Worm (Caenorhabditis elegans) whole organism, midembryonic: ENCODE measurements around the gene M04B2.4.
A peak's percentile ranks its signal among the peaks of the same experiment; 100 is the strongest.

Experiments
- T22C8.4 ChIP-seq: fragments of 200-800 bp; sonication (Bioruptor generic); IDR thresholded peaks from 2 replicates; pipeline ENCODE4 v1.3.6; 2022; ENCODE audit warnings: missing genetic modification characterization, missing compliant biosample characterization
- cog-1 ChIP-seq: sonication (generic microtip); optimal IDR thresholded peaks from 2 replicates; lab custom pipeline; 2016; ENCODE audit warnings: missing genetic modification characterization, missing compliant biosample characterization
- flt-1 ChIP-seq: fragments of 200-800 bp; sonication (Bioruptor generic); IDR thresholded peaks from 2 replicates; pipeline ENCODE4 v1.3.6; 2022; ENCODE audit warnings: missing genetic modification characterization, missing compliant biosample characterization
- klf-2 ChIP-seq: fragments of 200-800 bp; sonication (Bioruptor generic); conservative IDR thresholded peaks from 2 replicates; pipeline ENCODE4 v1.3.6; 2022; ENCODE audit warnings: missing genetic modification reagents, missing genetic modification characterization, missing compliant biosample characterization
- med-1 ChIP-seq: sonication (generic microtip); optimal IDR thresholded peaks from 2 replicates; lab custom pipeline; 2017; ENCODE audit warnings: missing genetic modification characterization, mild to moderate bottlenecking, missing compliant biosample characterization, antibody characterized with exemption, missing genetic modification reagents; ENCODE audit not compliant: insufficient read depth
- ref-1 ChIP-seq: fragments of 200-800 bp; sonication (Bioruptor generic); conservative IDR thresholded peaks from 2 replicates; pipeline ENCODE4 v1.3.6; 2022; ENCODE audit warnings: missing genetic modification reagents, missing genetic modification characterization, missing compliant biosample characterization
- tab-1 ChIP-seq: fragments of 200-800 bp; sonication (Bioruptor generic); IDR thresholded peaks from 2 replicates; pipeline ENCODE4 v1.3.6; 2022; ENCODE audit warnings: missing genetic modification characterization, missing compliant biosample characterization
- ztf-23 ChIP-seq: fragments of 200-800 bp; sonication (Bioruptor generic); IDR thresholded peaks from 2 replicates; pipeline ENCODE4 v1.3.6; 2022; ENCODE audit warnings: missing genetic modification reagents, missing genetic modification characterization, missing compliant biosample characterization
- ztf-29 ChIP-seq: fragments of 200-800 bp; sonication (Bioruptor generic); IDR thresholded peaks from 2 replicates; pipeline ENCODE4 v1.3.6; 2022; ENCODE audit warnings: missing genetic modification reagents, missing genetic modification characterization, missing compliant biosample characterization

M04B2.4 gene

ce11 chrIV:11500421-11500820 lies 20.4 kb downstream of the M04B2.4 start, which contains the start of gene H21P03.10:
TSS of gene H21P03.10 (plus strand) at chrIV:11500721.
- no peak for TF ChIP-seq med-1
- TF ChIP-seq T22C8.4 (GFP tag; lab: Robert Waterston, UW): no peak
- no peak for TF ChIP-seq ztf-23 (GFP tag; lab: Robert Waterston, UW)
- no peak for TF ChIP-seq tab-1
- no peak for TF ChIP-seq flt-1 (GFP tag; lab: Robert Waterston, UW)
- no peak for TF ChIP-seq cog-1
- no peak for TF ChIP-seq ref-1 (GFP tag; lab: Robert Waterston, UW)
- no peak for TF ChIP-seq ztf-29 (GFP tag; lab: Robert Waterston, UW)
- no peak for TF ChIP-seq klf-2 (GFP tag; lab: Robert Waterston, UW)

ce11 chrIV:11498169-11498568 lies 22.7 kb downstream of the M04B2.4 start, which contains the start of gene sms-1:
TSS of gene sms-1 (minus strand) at chrIV:11498174.
- TF ChIP-seq T22C8.4 (GFP tag; lab: Robert Waterston, UW): no peak
- no peak for TF ChIP-seq ref-1 (GFP tag; lab: Robert Waterston, UW)
- no peak for TF ChIP-seq ztf-29 (GFP tag; lab: Robert Waterston, UW)
- TF ChIP-seq cog-1: no peak
- no peak for TF ChIP-seq klf-2 (GFP tag; lab: Robert Waterston, UW)
- TF ChIP-seq ztf-23 (GFP tag; lab: Robert Waterston, UW): no peak
- TF ChIP-seq tab-1: no peak
- no peak for TF ChIP-seq flt-1 (GFP tag; lab: Robert Waterston, UW)
- TF ChIP-seq med-1: no peak

ce11 chrIV:11497312-11497711 lies 23.5 kb downstream of the M04B2.4 start:
- TF ChIP-seq tab-1 (peak; percentile 56; the same call in 1 of the 2 replicates), ztf-29 (GFP tag; lab: Robert Waterston, UW) (peak; percentile 55; the same call in 1 of the 2 replicates), ref-1 (GFP tag; lab: Robert Waterston, UW) (0 out of 2 replicates have a peak, but pooled peaks have one; percentile 18), flt-1 (GFP tag; lab: Robert Waterston, UW) (peak; percentile 82)

- 0 out of 2 replicates have a peak, but pooled peaks have one; percentile 15 for TF ChIP-seq ztf-23 (GFP tag; lab: Robert Waterston, UW)
- TF ChIP-seq cog-1: no peak
Measured at ce11 chrIV:11494924-11495323, 25.9 kb downstream of the M04B2.4 start.

- TF ChIP-seq klf-2 (GFP tag; lab: Robert Waterston, UW) (no peak), flt-1 (GFP tag; lab: Robert Waterston, UW) (no peak)
Measured at ce11 chrIV:11493899-11494298, 26.9 kb downstream of the M04B2.4 start.

- TF ChIP-seq cog-1 (no peak), T22C8.4 (GFP tag; lab: Robert Waterston, UW) (no peak), ztf-23 (GFP tag; lab: Robert Waterston, UW) (no peak)
Measured at ce11 chrIV:11492345-11492744, 28.5 kb downstream of the M04B2.4 start.

- TF ChIP-seq klf-2 (GFP tag; lab: Robert Waterston, UW) (no peak), ztf-23 (GFP tag; lab: Robert Waterston, UW) (no peak), flt-1 (GFP tag; lab: Robert Waterston, UW) (no peak), ref-1 (GFP tag; lab: Robert Waterston, UW) (no peak), tab-1 (no peak), med-1 (no peak), T22C8.4 (GFP tag; lab: Robert Waterston, UW) (no peak), ztf-29 (GFP tag; lab: Robert Waterston, UW) (no peak), cog-1 (no peak)
Measured at ce11 chrIV:11491422-11491821, 29.4 kb downstream of the M04B2.4 start.

- no peak for TF ChIP-seq ztf-29 (GFP tag; lab: Robert Waterston, UW)
- TF ChIP-seq tab-1: no peak
- no peak for TF ChIP-seq ztf-23 (GFP tag; lab: Robert Waterston, UW)
- no peak for TF ChIP-seq flt-1 (GFP tag; lab: Robert Waterston, UW)
- no peak for TF ChIP-seq med-1
- no peak for TF ChIP-seq ref-1 (GFP tag; lab: Robert Waterston, UW)
- no peak for TF ChIP-seq klf-2 (GFP tag; lab: Robert Waterston, UW)
- TF ChIP-seq cog-1: no peak
- no peak for TF ChIP-seq T22C8.4 (GFP tag; lab: Robert Waterston, UW)
Measured at ce11 chrIV:11489610-11490339, 31.1 kb downstream of the M04B2.4 start.

ce11 chrIV:11489077-11489476 lies 31.8 kb downstream of the M04B2.4 start:
- TF ChIP-seq klf-2 (GFP tag; lab: Robert Waterston, UW): no peak
- TF ChIP-seq med-1: no peak
- no peak for TF ChIP-seq ref-1 (GFP tag; lab: Robert Waterston, UW)
- no peak for TF ChIP-seq ztf-29 (GFP tag; lab: Robert Waterston, UW)
- no peak for TF ChIP-seq T22C8.4 (GFP tag; lab: Robert Waterston, UW)
- TF ChIP-seq tab-1: no peak

- TF ChIP-seq flt-1 (GFP tag; lab: Robert Waterston, UW) (no peak), cog-1 (no peak), ztf-29 (GFP tag; lab: Robert Waterston, UW) (no peak)
Measured at ce11 chrIV:11487889-11488556, 32.8 kb downstream of the M04B2.4 start.
